Fruit fly (Drosophila melanogaster) whole organism, embryonic: ENCODE measurements around the gene CG4577.
A peak's percentile ranks its signal among the peaks of the same experiment; 100 is the strongest.

Source experiments
- ATbp ChIP-seq: fragments of 200-800 bp; sonication (Bioruptor generic); optimal IDR thresholded peaks from 2 replicates; lab custom pipeline; 2017; ENCODE audit warnings: missing biosample characterization, mild to moderate bottlenecking, missing genetic modification characterization, missing genetic modification reagents
- Aef1 ChIP-seq: fragments of 200-800 bp; sonication (Bioruptor generic); IDR thresholded peaks from 3 replicates; pipeline ENCODE4 v1.3.6; 2022; ENCODE audit warnings: missing biosample characterization, missing genetic modification characterization
- Antp ChIP-seq: fragments of 200-800 bp; sonication (Bioruptor generic); optimal IDR thresholded peaks from 3 replicates; lab custom pipeline; 2016; ENCODE audit warnings: missing biosample characterization, missing genetic modification characterization
- Atf6 ChIP-seq: fragments of 200-800 bp; sonication (Bioruptor generic); IDR thresholded peaks from 2 replicates; pipeline ENCODE4 v1.3.6; 2022; ENCODE audit warnings: missing biosample characterization, missing genetic modification characterization
- Blimp-1 ChIP-seq: fragments of 200-800 bp; sonication (Bioruptor generic); optimal IDR thresholded peaks from 3 replicates; lab custom pipeline; 2018; ENCODE audit warnings: missing biosample characterization, missing genetic modification characterization, mild to moderate bottlenecking, moderate library complexity, missing genetic modification reagents
- CG10366 ChIP-seq: fragments of 200-800 bp; sonication (Bioruptor generic); IDR thresholded peaks from 2 replicates; pipeline ENCODE4 v1.3.6; 2022; ENCODE audit warnings: missing biosample characterization, missing genetic modification characterization
- CG11504 ChIP-seq: fragments of 200-800 bp; sonication (Bioruptor generic); optimal IDR thresholded peaks from 3 replicates; lab custom pipeline; 2019; ENCODE audit warnings: missing biosample characterization, mild to moderate bottlenecking, missing genetic modification characterization, moderate library complexity
- CG12236 ChIP-seq: fragments of 200-800 bp; sonication (Bioruptor generic); optimal IDR thresholded peaks from 2 replicates; lab custom pipeline; 2016; ENCODE audit warnings: missing biosample characterization, missing genetic modification characterization
- CG13287 ChIP-seq: fragments of 200-800 bp; sonication (Bioruptor generic); IDR thresholded peaks from 2 replicates; pipeline ENCODE4 v1.3.6; 2022; ENCODE audit warnings: missing biosample characterization, missing genetic modification characterization; ENCODE audit not compliant: partially characterized antibody
- CG14050 ChIP-seq: fragments of 200-800 bp; sonication (Bioruptor generic); IDR thresholded peaks from 3 replicates; pipeline ENCODE4 v1.3.6; 2022; ENCODE audit warnings: missing biosample characterization, missing genetic modification characterization
- CG14965 ChIP-seq: fragments of 200-800 bp; sonication (Bioruptor generic); optimal IDR thresholded peaks from 2 replicates; lab custom pipeline; 2016; ENCODE audit warnings: missing biosample characterization, missing genetic modification characterization, borderline replicate concordance
- CG1647 ChIP-seq: fragments of 200-800 bp; sonication (Bioruptor generic); optimal IDR thresholded peaks from 3 replicates; lab custom pipeline; 2016; ENCODE audit warnings: missing biosample characterization, missing genetic modification characterization
- CG17802 ChIP-seq: fragments of 200-800 bp; sonication (Bioruptor generic); optimal IDR thresholded peaks from 2 replicates; lab custom pipeline; 2018; ENCODE audit warnings: missing biosample characterization, mild to moderate bottlenecking, missing genetic modification characterization, moderate library complexity
- CG18011 ChIP-seq: fragments of 200-800 bp; sonication (Bioruptor generic); optimal IDR thresholded peaks from 2 replicates; lab custom pipeline; 2017; ENCODE audit warnings: missing biosample characterization, missing genetic modification characterization, mild to moderate bottlenecking, moderate library complexity, missing genotype
- CG18262 ChIP-seq: fragments of 200-800 bp; optimal IDR thresholded peaks from 3 replicates; lab custom pipeline; 2019; ENCODE audit warnings: missing biosample characterization, mild to moderate bottlenecking, missing genetic modification characterization, moderate library complexity
- CG1832 ChIP-seq: fragments of 200-800 bp; sonication (Bioruptor generic); optimal IDR thresholded peaks from 2 replicates; lab custom pipeline; 2017; ENCODE audit warnings: missing biosample characterization, mild to moderate bottlenecking, missing genetic modification characterization, inconsistent platforms
- CG18619 ChIP-seq: fragments of 200-800 bp; sonication (Bioruptor generic); optimal IDR thresholded peaks from 3 replicates; lab custom pipeline; 2017; ENCODE audit warnings: missing biosample characterization, mild to moderate bottlenecking, missing genetic modification characterization
- CG2889 ChIP-seq: fragments of 200-800 bp; sonication (Bioruptor generic); IDR thresholded peaks from 3 replicates; pipeline ENCODE4 v1.3.6; 2022; ENCODE audit warnings: missing biosample characterization, missing genetic modification characterization
- CG3281 ChIP-seq: fragments of 200-800 bp; sonication (Bioruptor generic); optimal IDR thresholded peaks from 3 replicates; lab custom pipeline; 2017; ENCODE audit warnings: missing biosample characterization, mild to moderate bottlenecking, missing genetic modification characterization
- CG34224 ChIP-seq: fragments of 200-800 bp; sonication (Bioruptor generic); IDR thresholded peaks from 3 replicates; pipeline ENCODE4 v1.3.6; 2022; ENCODE audit warnings: missing biosample characterization, missing genetic modification characterization; ENCODE audit not compliant: partially characterized antibody
- CG3838 ChIP-seq: fragments of 200-800 bp; sonication (Bioruptor generic); optimal IDR thresholded peaks from 3 replicates; lab custom pipeline; 2016; ENCODE audit warnings: missing biosample characterization, missing genetic modification characterization
- CG4282 ChIP-seq: fragments of 200-800 bp; sonication (Bioruptor generic); optimal IDR thresholded peaks from 2 replicates; lab custom pipeline; 2016; ENCODE audit warnings: missing biosample characterization, missing genetic modification characterization
- CG6765 ChIP-seq: fragments of 200-800 bp; sonication (Bioruptor generic); optimal IDR thresholded peaks from 3 replicates; lab custom pipeline; 2017; ENCODE audit warnings: missing biosample characterization, mild to moderate bottlenecking, missing genetic modification characterization
- CG7556 ChIP-seq: fragments of 200-800 bp; sonication (Bioruptor generic); optimal IDR thresholded peaks from 2 replicates; lab custom pipeline; 2017; ENCODE audit warnings: missing biosample characterization, mild to moderate bottlenecking, missing genetic modification characterization
- CG9932 ChIP-seq: fragments of 200-800 bp; sonication (Bioruptor generic); IDR thresholded peaks from 2 replicates; pipeline ENCODE4 v1.3.6; 2022; ENCODE audit warnings: missing biosample characterization, missing genetic modification characterization
- CHES-1-like ChIP-seq: fragments of 200-800 bp; sonication (Bioruptor generic); optimal IDR thresholded peaks from 2 replicates; lab custom pipeline; 2016; ENCODE audit warnings: missing biosample characterization, missing genetic modification characterization
- D19A ChIP-seq: fragments of 200-800 bp; optimal IDR thresholded peaks from 3 replicates; lab custom pipeline; 2019; ENCODE audit warnings: missing biosample characterization, mild to moderate bottlenecking, missing genetic modification characterization, moderate library complexity
- Dfd ChIP-seq, 2 experiments: fragments of >200 bp; optimal IDR thresholded peaks; 2 replicates each; lab custom pipeline; 2017; ENCODE audit warnings: missing biosample characterization in 2 of 2, missing genetic modification characterization in 2 of 2
- Dp ChIP-seq: fragments of 200-800 bp; sonication (Bioruptor generic); optimal IDR thresholded peaks from 2 replicates; lab custom pipeline; 2018; ENCODE audit warnings: missing biosample characterization, mild to moderate bottlenecking, missing genetic modification characterization, moderate library complexity
- HLH4C ChIP-seq: fragments of 200-800 bp; sonication (Bioruptor generic); IDR thresholded peaks from 3 replicates; pipeline ENCODE4 v1.3.6; 2022; ENCODE audit warnings: missing biosample characterization, missing genetic modification characterization; ENCODE audit not compliant: partially characterized antibody
- Hand ChIP-seq: fragments of 200-800 bp; sonication (Bioruptor generic); optimal IDR thresholded peaks from 2 replicates; lab custom pipeline; 2017; ENCODE audit warnings: mild to moderate bottlenecking, missing biosample characterization, missing genetic modification reagents, missing genetic modification characterization
- Hey ChIP-seq: fragments of 200-800 bp; sonication (Bioruptor generic); optimal IDR thresholded peaks from 3 replicates; lab custom pipeline; 2018; ENCODE audit warnings: missing biosample characterization, mild to moderate bottlenecking, missing genetic modification characterization
- MTF-1 ChIP-seq: fragments of 200-800 bp; sonication (Bioruptor generic); optimal IDR thresholded peaks from 2 replicates; lab custom pipeline; 2018; ENCODE audit warnings: missing biosample characterization, mild to moderate bottlenecking, missing genetic modification characterization, borderline replicate concordance
- Neu2 ChIP-seq: fragments of 200-800 bp; sonication (Bioruptor generic); optimal IDR thresholded peaks from 3 replicates; lab custom pipeline; 2016; ENCODE audit warnings: missing biosample characterization, missing genetic modification characterization, borderline replicate concordance
- Sin3A ChIP-seq: fragments of >200 bp; optimal IDR thresholded peaks from 2 replicates; lab custom pipeline; 2018
- TFAM ChIP-seq: fragments of 200-800 bp; sonication (Bioruptor generic); optimal IDR thresholded peaks from 2 replicates; lab custom pipeline; 2017; ENCODE audit warnings: missing biosample characterization, missing genetic modification characterization, inconsistent platforms
- Taf1 ChIP-seq: fragments of 200-800 bp; sonication (Bioruptor generic); IDR thresholded peaks from 2 replicates; pipeline ENCODE4 v1.3.6; 2022; ENCODE audit warnings: missing biosample characterization, missing genetic modification characterization
- Trl ChIP-seq, 3 experiments: fragments of >200 bp in 2 of 3; fragments of 200-800 bp in 1 of 3; sonication (Bioruptor generic) in 1 of 3; optimal IDR thresholded peaks; 2 replicates in 1 of 3; 3 replicates in 2 of 3; lab custom pipeline; 2016 to 2017; ENCODE audit warnings: missing biosample characterization in 1 of 3, missing genetic modification characterization in 1 of 3
- ara ChIP-seq: fragments of 200-800 bp; sonication (Bioruptor generic); IDR thresholded peaks from 2 replicates; pipeline ENCODE4 v1.3.6; 2022; ENCODE audit warnings: missing biosample characterization, missing genetic modification characterization
- chm ChIP-seq: fragments of 200-800 bp; sonication (Bioruptor generic); IDR thresholded peaks from 2 replicates; pipeline ENCODE4 v1.3.6; 2022; ENCODE audit warnings: missing biosample characterization, missing genetic modification characterization
- hb ChIP-seq: fragments of 200-800 bp; sonication (Bioruptor generic); IDR thresholded peaks from 3 replicates; pipeline ENCODE4 v1.3.6; 2022; ENCODE audit warnings: missing biosample characterization, missing genetic modification characterization; ENCODE audit not compliant: partially characterized antibody
- kay ChIP-seq: fragments of 200-800 bp; sonication (Bioruptor generic); optimal IDR thresholded peaks from 2 replicates; lab custom pipeline; 2016; ENCODE audit warnings: missing biosample characterization, missing genetic modification characterization
- knrl ChIP-seq: fragments of 200-800 bp; sonication (Bioruptor generic); IDR thresholded peaks from 3 replicates; pipeline ENCODE4 v1.3.6; 2022; ENCODE audit warnings: missing biosample characterization, missing genetic modification characterization; ENCODE audit not compliant: partially characterized antibody
- pho ChIP-seq: fragments of 200-800 bp; sonication (Bioruptor generic); optimal IDR thresholded peaks from 2 replicates; lab custom pipeline; 2016; ENCODE audit warnings: missing biosample characterization, missing genetic modification characterization
- tin ChIP-seq: fragments of 200-800 bp; sonication (Bioruptor generic); optimal IDR thresholded peaks from 3 replicates; lab custom pipeline; 2016; ENCODE audit warnings: missing biosample characterization, missing genetic modification characterization
- tio ChIP-seq: fragments of 200-800 bp; sonication (Bioruptor generic); optimal IDR thresholded peaks from 2 replicates; lab custom pipeline; 2017; ENCODE audit warnings: missing biosample characterization, missing genetic modification characterization, inconsistent platforms
- tll ChIP-seq, 2 experiments: fragments of 200-800 bp in 1 of 2; fragments of >200 bp in 1 of 2; sonication (Bioruptor generic) in 1 of 2; optimal IDR thresholded peaks; 2 replicates each; lab custom pipeline; 2017 to 2019; ENCODE audit warnings: missing biosample characterization in 2 of 2, missing genetic modification characterization in 2 of 2, mild to moderate bottlenecking in 1 of 2, moderate library complexity in 1 of 2
- vfl ChIP-seq: fragments of 200-800 bp; sonication (Bioruptor generic); optimal IDR thresholded peaks from 2 replicates; lab custom pipeline; 2016; ENCODE audit warnings: missing biosample characterization, missing genetic modification characterization
- zen ChIP-seq: fragments of 200-800 bp; sonication (Bioruptor generic); optimal IDR thresholded peaks from 3 replicates; lab custom pipeline; 2018; ENCODE audit warnings: missing biosample characterization, mild to moderate bottlenecking, missing genetic modification characterization, moderate library complexity

CG4577 gene

dm6 chr2L:1172704-1173107 lies 38.2 kb downstream of the CG4577 start, which contains the start of the genes Charon and CG4887 (continued):
- peak; percentile 63 for TF ChIP-seq CG3838 (GFP tag; lab: Kevin White, UChicago)
- peak; percentile 76 for TF ChIP-seq CG1647 (GFP tag; lab: Kevin White, UChicago)
- peak; percentile 80 for TF ChIP-seq vfl
- TF ChIP-seq CG1832 (GFP tag; lab: Kevin White, UChicago) = no peak
- TF ChIP-seq Trl (optimal IDR thresholded peaks at IDR 0.05; lab: Kevin White, UChicago) = no peak
- TF ChIP-seq Trl (GFP tag; optimal IDR thresholded peaks at IDR 0.05; lab: Kevin White, UChicago) = peak; percentile 86
- TF ChIP-seq tll (GFP tag; optimal IDR thresholded peaks at IDR 0.05; lab: Kevin White, UChicago) = peak in 1 of 2 experiments; percentile 4
- peak; percentile 57; the same call in 2 of the 3 replicates for TF ChIP-seq HLH4C (GFP tag; lab: Robert Waterston, UW)
- no peak for TF ChIP-seq Hey (tag; lab: Kevin White, UChicago)
- TF ChIP-seq Neu2 (GFP tag; lab: Kevin White, UChicago) = peak; percentile 49
- peak; percentile 75 for TF ChIP-seq Atf6 (GFP tag; lab: Robert Waterston, UW)
- TF ChIP-seq CG34224 = peak; percentile 48; the same call in 2 of the 3 replicates
- peak; percentile 80 for TF ChIP-seq CG13287 (GFP tag; lab: Robert Waterston, UW)
- peak; percentile 85; the same call in 2 of the 3 replicates for TF ChIP-seq knrl (GFP tag; lab: Robert Waterston, UW)
- TF ChIP-seq hb (GFP tag; lab: Robert Waterston, UW) = no peak
- TF ChIP-seq zen (tag; lab: Kevin White, UChicago) = peak; percentile 68
- TF ChIP-seq MTF-1 (GFP tag; lab: Kevin White, UChicago) = no peak
- peak; percentile 8 for TF ChIP-seq TFAM (GFP tag; lab: Kevin White, UChicago)
- peak; percentile 65; the same call in 1 of the 2 replicates for TF ChIP-seq Taf1
- no peak for TF ChIP-seq CG11504
- TF ChIP-seq Dfd (GFP tag; optimal IDR thresholded peaks at IDR 0.05; lab: Kevin White, UChicago) = no peak
- TF ChIP-seq Aef1 = peak; percentile 81
- TF ChIP-seq CG9932 (GFP tag; lab: Robert Waterston, UW) = peak; percentile 93
- peak; percentile 62 for TF ChIP-seq CG4282 (GFP tag; lab: Kevin White, UChicago)
- TF ChIP-seq CG18619 = peak; percentile 66
- TF ChIP-seq CG18011 = peak; percentile 77
- peak; percentile 89 for TF ChIP-seq pho (GFP tag; lab: Kevin White, UChicago)
- TF ChIP-seq CG18262 (tag; lab: Kevin White, UChicago) = no peak
- TF ChIP-seq Dp (GFP tag; lab: Kevin White, UChicago) = peak; percentile 33
- TF ChIP-seq CG17802 (tag; lab: Kevin White, UChicago) = peak; percentile 43
- peak; percentile 89 for TF ChIP-seq Sin3A (lab: Kevin White, UChicago)
- TF ChIP-seq kay (GFP tag; lab: Kevin White, UChicago) = peak; percentile 70
- no peak for TF ChIP-seq Blimp-1 (GFP tag; lab: Kevin White, UChicago)
- peak; percentile 61; the same call in 1 of the 2 replicates for TF ChIP-seq chm (GFP tag; lab: Robert Waterston, UW)
- TF ChIP-seq ara (GFP tag; lab: Robert Waterston, UW) = peak; percentile 75; the same call in 1 of the 2 replicates
- peak; percentile 87 for TF ChIP-seq tin (GFP tag; lab: Kevin White, UChicago)
- TF ChIP-seq CG12236 (GFP tag; lab: Kevin White, UChicago) = peak; percentile 40
- TF ChIP-seq Hand (GFP tag; lab: Kevin White, UChicago) = peak; percentile 37
- TF ChIP-seq CG6765 (GFP tag; lab: Kevin White, UChicago) = peak; percentile 75
- TF ChIP-seq CG10366 (GFP tag; lab: Robert Waterston, UW) = peak; percentile 82
- peak; percentile 91 for TF ChIP-seq CHES-1-like (GFP tag; lab: Kevin White, UChicago)
- peak; percentile 41 for TF ChIP-seq ATbp (GFP tag; lab: Kevin White, UChicago)
- TF ChIP-seq Antp (GFP tag; lab: Kevin White, UChicago) = peak; percentile 81
- no peak for TF ChIP-seq CG14965 (GFP tag; lab: Kevin White, UChicago)
- TF ChIP-seq D19A = no peak
- peak; percentile 68 for TF ChIP-seq CG2889 (GFP tag; lab: Robert Waterston, UW)
- peak; percentile 80 for TF ChIP-seq CG3281
- no peak for TF ChIP-seq tio (GFP tag; lab: Kevin White, UChicago)
- no peak for TF ChIP-seq CG7556 (GFP tag; lab: Kevin White, UChicago)
- TF ChIP-seq CG14050 (GFP tag; lab: Robert Waterston, UW) = peak; percentile 55; the same call in 1 of the 3 replicates
